Worm (Caenorhabditis elegans) whole organism, late embryonic: ENCODE results near the gene duo-1.

ENCODE experiments used
- C08G9.2 ChIP-seq: sonication (generic microtip); optimal IDR thresholded peaks from 2 replicates; lab custom pipeline; 2016; ENCODE audit warnings: mild to moderate bottlenecking, missing genetic modification characterization, moderate library complexity, missing compliant biosample characterization
- F13H6.1 ChIP-seq: sonication (generic microtip); optimal IDR thresholded peaks from 2 replicates; lab custom pipeline; 2016; ENCODE audit warnings: missing genetic modification characterization, missing compliant biosample characterization
- ceh-14 ChIP-seq: sonication (generic microtip); optimal IDR thresholded peaks from 2 replicates; lab custom pipeline; 2016; ENCODE audit warnings: missing genotype, missing genetic modification characterization, missing compliant biosample characterization
- ceh-18 ChIP-seq: sonication (generic microtip); optimal IDR thresholded peaks from 2 replicates; lab custom pipeline; 2016; ENCODE audit warnings: missing genetic modification characterization, missing compliant biosample characterization
- ceh-19 ChIP-seq: fragments of 200-800 bp; sonication (Bioruptor generic); optimal IDR thresholded peaks from 2 replicates; lab custom pipeline; 2018; ENCODE audit warnings: mild to moderate bottlenecking, missing genetic modification characterization, missing compliant biosample characterization
- ceh-2 ChIP-seq: sonication (generic microtip); optimal IDR thresholded peaks from 2 replicates; lab custom pipeline; 2016; ENCODE audit warnings: missing genotype, missing genetic modification characterization, missing compliant biosample characterization
- ceh-22 ChIP-seq: sonication (generic microtip); optimal IDR thresholded peaks from 2 replicates; lab custom pipeline; 2017; ENCODE audit warnings: missing biosample characterization, missing genetic modification characterization
- ceh-31 ChIP-seq: sonication (generic microtip); optimal IDR thresholded peaks from 2 replicates; lab custom pipeline; 2016; ENCODE audit warnings: missing genetic modification characterization, missing compliant biosample characterization
- ceh-34 ChIP-seq: sonication (generic microtip); optimal IDR thresholded peaks from 2 replicates; lab custom pipeline; 2016; ENCODE audit warnings: mild to moderate bottlenecking, missing genetic modification characterization, missing compliant biosample characterization
- ceh-48 ChIP-seq: sonication (generic microtip); optimal IDR thresholded peaks from 2 replicates; lab custom pipeline; 2016; ENCODE audit warnings: missing genetic modification characterization, inconsistent platforms, missing compliant biosample characterization
- ceh-6 ChIP-seq: fragments of 200-800 bp; sonication (Bioruptor generic); optimal IDR thresholded peaks from 2 replicates; lab custom pipeline; 2018; ENCODE audit warnings: mild to moderate bottlenecking, missing genetic modification characterization, missing compliant biosample characterization
- ceh-9 ChIP-seq: sonication (generic microtip); optimal IDR thresholded peaks from 2 replicates; lab custom pipeline; 2016; ENCODE audit warnings: mild to moderate bottlenecking, missing genetic modification characterization, inconsistent platforms, missing compliant biosample characterization
- che-1 ChIP-seq: sonication (generic microtip); optimal IDR thresholded peaks from 2 replicates; lab custom pipeline; 2016; ENCODE audit warnings: mild to moderate bottlenecking, missing genetic modification characterization, missing compliant biosample characterization
- dmd-4 ChIP-seq: sonication (generic microtip); optimal IDR thresholded peaks from 2 replicates; lab custom pipeline; 2016; ENCODE audit warnings: borderline replicate concordance, missing genetic modification characterization, missing compliant biosample characterization
- elt-2 ChIP-seq: sonication (generic microtip); optimal IDR thresholded peaks from 2 replicates; lab custom pipeline; 2016; ENCODE audit warnings: missing genetic modification reagents, missing genetic modification characterization, missing compliant biosample characterization
- elt-4 ChIP-seq: sonication (generic microtip); optimal IDR thresholded peaks from 2 replicates; lab custom pipeline; 2016; ENCODE audit warnings: missing genetic modification characterization, missing compliant biosample characterization
- ets-4 ChIP-seq: sonication (generic microtip); optimal IDR thresholded peaks from 2 replicates; lab custom pipeline; 2016; ENCODE audit warnings: missing genetic modification characterization, missing compliant biosample characterization
- fax-1 ChIP-seq: sonication (generic microtip); optimal IDR thresholded peaks from 2 replicates; lab custom pipeline; 2016; ENCODE audit warnings: missing genotype, missing genetic modification characterization, missing compliant biosample characterization
- fkh-10 ChIP-seq: fragments of 150-350 bp; optimal IDR thresholded peaks from 2 replicates; lab custom pipeline; 2014; ENCODE audit warnings: missing biosample characterization, missing genetic modification reagents, missing genetic modification characterization
- gmeb-2 ChIP-seq: sonication (generic microtip); optimal IDR thresholded peaks from 2 replicates; lab custom pipeline; 2016; ENCODE audit warnings: missing genetic modification characterization, inconsistent platforms, missing compliant biosample characterization
- hlh-15 ChIP-seq: sonication (generic microtip); optimal IDR thresholded peaks from 2 replicates; lab custom pipeline; 2016; ENCODE audit warnings: missing genetic modification characterization, missing compliant biosample characterization
- hlh-6 ChIP-seq: sonication (generic microtip); optimal IDR thresholded peaks from 2 replicates; lab custom pipeline; 2016; ENCODE audit warnings: missing genotype, missing genetic modification characterization, missing compliant biosample characterization
- hlh-8 ChIP-seq: sonication (generic microtip); optimal IDR thresholded peaks from 2 replicates; lab custom pipeline; 2016; ENCODE audit warnings: missing genotype, missing genetic modification characterization, missing compliant biosample characterization
- lim-6 ChIP-seq: sonication (generic microtip); optimal IDR thresholded peaks from 2 replicates; lab custom pipeline; 2016; ENCODE audit warnings: missing genetic modification characterization, missing compliant biosample characterization
- lin-11 ChIP-seq: fragments of 200-800 bp; sonication (Bioruptor generic); optimal IDR thresholded peaks from 2 replicates; lab custom pipeline; 2018; ENCODE audit warnings: mild to moderate bottlenecking, missing genetic modification characterization, missing compliant biosample characterization
- madf-2 ChIP-seq: sonication (generic microtip); optimal IDR thresholded peaks from 2 replicates; lab custom pipeline; 2017; ENCODE audit warnings: missing genetic modification characterization, missing compliant biosample characterization
- nfya-1 ChIP-seq: sonication (generic microtip); optimal IDR thresholded peaks from 2 replicates; lab custom pipeline; 2017; ENCODE audit warnings: missing genetic modification characterization, mild to moderate bottlenecking, missing compliant biosample characterization, antibody characterized with exemption, moderate library complexity
- nhr-11 ChIP-seq: fragments of 150-350 bp; optimal IDR thresholded peaks from 2 replicates; lab custom pipeline; 2014; ENCODE audit warnings: missing biosample characterization, missing genetic modification characterization
- pag-3 ChIP-seq: sonication (generic microtip); optimal IDR thresholded peaks from 2 replicates; lab custom pipeline; 2016; ENCODE audit warnings: missing compliant biosample characterization, missing genetic modification characterization, borderline replicate concordance
- pax-1 ChIP-seq: fragments of 150-350 bp; optimal IDR thresholded peaks from 2 replicates; lab custom pipeline; 2014; ENCODE audit warnings: missing biosample characterization, missing genetic modification characterization
- pha-2 ChIP-seq: sonication (generic microtip); optimal IDR thresholded peaks from 2 replicates; lab custom pipeline; 2017; ENCODE audit warnings: mild to moderate bottlenecking, missing genetic modification characterization, missing compliant biosample characterization
- ref-2 ChIP-seq: sonication (generic microtip); optimal IDR thresholded peaks from 2 replicates; lab custom pipeline; 2016; ENCODE audit warnings: missing genetic modification characterization, missing compliant biosample characterization
- rnt-1 ChIP-seq: sonication (generic microtip); optimal IDR thresholded peaks from 2 replicates; lab custom pipeline; 2016; ENCODE audit warnings: missing genetic modification characterization, missing compliant biosample characterization
- sdc-2 ChIP-seq: sonication (generic microtip); optimal IDR thresholded peaks from 2 replicates; lab custom pipeline; 2016; ENCODE audit warnings: missing genotype, missing genetic modification characterization, missing compliant biosample characterization
- sox-2 ChIP-seq: fragments of 200-800 bp; sonication (Bioruptor generic); IDR thresholded peaks from 2 replicates; pipeline ENCODE4 v1.3.6; 2022; ENCODE audit warnings: missing genetic modification reagents, missing genetic modification characterization, missing compliant biosample characterization
- syd-9 ChIP-seq: sonication (generic microtip); optimal IDR thresholded peaks from 2 replicates; lab custom pipeline; 2016; ENCODE audit warnings: mild to moderate bottlenecking, missing genetic modification characterization, moderate library complexity, missing compliant biosample characterization
- tbx-2 ChIP-seq: sonication (generic microtip); optimal IDR thresholded peaks from 2 replicates; lab custom pipeline; 2016; ENCODE audit warnings: missing genetic modification characterization, missing compliant biosample characterization
- tbx-7 ChIP-seq: sonication (generic microtip); optimal IDR thresholded peaks from 2 replicates; lab custom pipeline; 2016; ENCODE audit warnings: missing genotype, missing genetic modification characterization, missing compliant biosample characterization
- ttx-3 ChIP-seq: sonication (generic microtip); optimal IDR thresholded peaks from 2 replicates; lab custom pipeline; 2016; ENCODE audit warnings: missing genetic modification reagents, missing genetic modification characterization, missing compliant biosample characterization
- unc-42 ChIP-seq: sonication (generic microtip); optimal IDR thresholded peaks from 2 replicates; lab custom pipeline; 2016; ENCODE audit warnings: missing genotype, missing genetic modification characterization, missing compliant biosample characterization
- zip-5 ChIP-seq: sonication (generic microtip); optimal IDR thresholded peaks from 2 replicates; lab custom pipeline; 2016; ENCODE audit warnings: missing genetic modification characterization, missing compliant biosample characterization
- ztf-16 ChIP-seq: sonication (generic microtip); optimal IDR thresholded peaks from 2 replicates; lab custom pipeline; 2017; ENCODE audit warnings: missing genetic modification characterization, missing compliant biosample characterization

The duo-1 gene

ce11 chrV:11554260-11554659 is at the start of gene duo-1:
duo-1 (plus strand) TSS chrV:11554630.
- TF ChIP-seq pax-1 (tag; lab: Kevin White, UChicago): no peak
- TF ChIP-seq che-1 (tag; lab: Kevin White, UChicago): no peak
- no peak for TF ChIP-seq ceh-34 (tag; lab: Kevin White, UChicago)
- no peak for TF ChIP-seq fkh-10 (GFP tag; lab: Kevin White, UChicago)
- TF ChIP-seq sox-2: no peak
- no peak for TF ChIP-seq elt-4
- TF ChIP-seq ceh-22 (tag; lab: Kevin White, UChicago): no peak
- TF ChIP-seq pag-3 (tag; lab: Kevin White, UChicago): no peak
- no peak for TF ChIP-seq ztf-16 (tag; lab: Kevin White, UChicago)
- no peak for TF ChIP-seq hlh-15 (tag; lab: Kevin White, UChicago)
- no peak for TF ChIP-seq C08G9.2
- no peak for TF ChIP-seq madf-2
- no peak for TF ChIP-seq lin-11
- no peak for TF ChIP-seq pha-2
- TF ChIP-seq gmeb-2 (tag; lab: Kevin White, UChicago): no peak
- TF ChIP-seq fax-1 (tag; lab: Kevin White, UChicago): no peak
- TF ChIP-seq ceh-31: no peak
- no peak for TF ChIP-seq nhr-11 (tag; lab: Kevin White, UChicago)
- TF ChIP-seq ttx-3: no peak
- no peak for TF ChIP-seq ceh-9 (tag; lab: Kevin White, UChicago)
- TF ChIP-seq, all 69 proteins: peak for 0

- peak; percentile 73 for TF ChIP-seq nfya-1 (tag; lab: Kevin White, UChicago)
- peak; percentile 11 for TF ChIP-seq ztf-16 (tag; lab: Kevin White, UChicago)
- peak; percentile 10 for TF ChIP-seq ceh-48 (tag; lab: Kevin White, UChicago)
- peak; percentile 43 for TF ChIP-seq zip-5
- TF ChIP-seq unc-42 (tag; lab: Kevin White, UChicago): peak; percentile 83
- peak; percentile 17 for TF ChIP-seq ttx-3
- peak; percentile 92 for TF ChIP-seq ceh-14 (tag; lab: Kevin White, UChicago)
- TF ChIP-seq hlh-6 (tag; lab: Kevin White, UChicago): peak; percentile 15
- TF ChIP-seq ceh-34 (tag; lab: Kevin White, UChicago): peak; percentile 53
- TF ChIP-seq F13H6.1 (tag; lab: Kevin White, UChicago): peak; percentile 70
- TF ChIP-seq sdc-2: peak; percentile 30
- peak; percentile 65 for TF ChIP-seq ets-4
- TF ChIP-seq ceh-31: peak; percentile 96
- peak; percentile 14 for TF ChIP-seq ceh-6 (GFP tag; lab: Kevin White, UChicago)
- TF ChIP-seq ceh-2 (tag; lab: Kevin White, UChicago): peak; percentile 80
- TF ChIP-seq ceh-18 (tag; lab: Kevin White, UChicago): peak; percentile 35
- TF ChIP-seq rnt-1 (tag; lab: Kevin White, UChicago): peak; percentile 71
- TF ChIP-seq dmd-4 (tag; lab: Kevin White, UChicago): peak; percentile 15
- TF ChIP-seq syd-9 (tag; lab: Kevin White, UChicago): peak; percentile 36
- peak; percentile 82 for TF ChIP-seq lim-6 (tag; lab: Kevin White, UChicago)
- TF ChIP-seq tbx-7 (tag; lab: Kevin White, UChicago): peak; percentile 62
- TF ChIP-seq C08G9.2: peak; percentile 75
- peak; percentile 36 for TF ChIP-seq elt-2 (tag; lab: Kevin White, UChicago)
- TF ChIP-seq hlh-8 (tag; lab: Kevin White, UChicago): peak; percentile 32
- TF ChIP-seq ceh-19 (GFP tag; lab: Kevin White, UChicago): peak; percentile 19
- TF ChIP-seq fax-1 (tag; lab: Kevin White, UChicago): peak; percentile 50
- TF ChIP-seq tbx-2 (tag; lab: Kevin White, UChicago): peak; percentile 93
- TF ChIP-seq ref-2 (tag; lab: Kevin White, UChicago): peak; percentile 88
Observed at ce11 chrV:11504853-11505397, 49.5 kb upstream of the duo-1 start, which contains the start of the genes C55A6.1 and C55A6.10. C55A6.1 (minus strand) TSS chrV:11504968. C55A6.10 (plus strand) TSS chrV:11505347.
